Worm (Caenorhabditis elegans) whole organism, midembryonic: ENCODE data around the gene cTel55X.1.

ENCODE experiments used
- flt-1 ChIP-seq: fragments of 200-800 bp; sonication (Bioruptor generic); IDR thresholded peaks from 2 replicates; pipeline ENCODE4 v1.3.6; 2022; ENCODE audit warnings: missing genetic modification characterization, missing compliant biosample characterization
- klf-2 ChIP-seq: fragments of 200-800 bp; sonication (Bioruptor generic); conservative IDR thresholded peaks from 2 replicates; pipeline ENCODE4 v1.3.6; 2022; ENCODE audit warnings: missing genetic modification reagents, missing genetic modification characterization, missing compliant biosample characterization

ce11 chrX:17681534-17681933 lies 33.2 kb upstream of the cTel55X.1 start:
- TF ChIP-seq klf-2 (GFP tag; lab: Robert Waterston, UW): no peak
- TF ChIP-seq flt-1 (GFP tag; lab: Robert Waterston, UW): no peak
